Worm (Caenorhabditis elegans): ENCODE results near the gene flp-6.

DNA sequence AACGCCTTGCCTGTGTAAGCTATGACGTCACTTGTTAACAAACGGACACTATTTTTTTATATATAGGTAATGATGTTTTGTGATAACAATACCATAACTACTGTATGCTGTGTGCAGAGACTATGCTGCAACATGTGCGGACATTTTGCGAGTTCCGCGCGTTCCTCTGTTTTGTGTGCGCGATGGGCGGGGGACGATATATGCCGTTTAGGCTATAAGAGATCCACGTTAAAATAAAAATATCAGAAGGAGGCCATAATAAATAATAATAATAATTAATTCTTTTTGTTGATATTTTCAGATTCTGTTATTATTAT lies 31.8 kb upstream of the flp-6 start:
- TF ChIP-seq him-1 (tag; optimal IDR thresholded peaks at IDR 0.05) = no peak
- TF ChIP-seq dao-5 (tag; optimal IDR thresholded peaks at IDR 0.05) = no peak

Data from whole organism, L4/young adult.